Fruit fly (Drosophila melanogaster): ENCODE measurements around the gene CG42367.
A peak's percentile ranks its signal among the peaks of the same experiment; 100 is the strongest.

The CG42367 gene

dm6 chr2L:9897296-9897695, 33.1 kb upstream of the CG42367 start, which contains the start of gene RpS2 (continued):
- peak; percentile 59 for TF ChIP-seq Sry-β (GFP tag; optimal IDR thresholded peaks at IDR 0.05)
- 0 out of 2 replicates have a peak, but pooled peaks have one; percentile 15 for TF ChIP-seq CG6689 (GFP tag; IDR thresholded peaks at IDR 0.05)
- no peak for TF ChIP-seq dimm (GFP tag; IDR thresholded peaks at IDR 0.05)
- TF ChIP-seq Side (GFP tag; optimal IDR thresholded peaks at IDR 0.05), result no peak
- TF ChIP-seq ems (GFP tag; optimal IDR thresholded peaks at IDR 0.05), result no peak
- peak; percentile 16 for TF ChIP-seq NfI (GFP tag; optimal IDR thresholded peaks at IDR 0.05)
- no peak for TF ChIP-seq CG15073 (GFP tag; optimal IDR thresholded peaks at IDR 0.05)
- no peak for TF ChIP-seq Nf-YA (GFP tag; IDR thresholded peaks at IDR 0.05)
- TF ChIP-seq grn (GFP tag; optimal IDR thresholded peaks at IDR 0.05), result peak; percentile 37
- peak; percentile 26 for TF ChIP-seq sug (tag; optimal IDR thresholded peaks at IDR 0.05)
- no peak for TF ChIP-seq ro (GFP tag; IDR thresholded peaks at IDR 0.05)
- peak; percentile 99 for TF ChIP-seq MESR4 (GFP tag; optimal IDR thresholded peaks at IDR 0.05)
- TF ChIP-seq unpg (GFP tag; optimal IDR thresholded peaks at IDR 0.05), result peak; percentile 51
- TF ChIP-seq CG16863 (GFP tag; optimal IDR thresholded peaks at IDR 0.05), result peak; percentile 21
- TF ChIP-seq Xbp1 (GFP tag; optimal IDR thresholded peaks at IDR 0.05), result peak; percentile 38
- peak; percentile 99 for TF ChIP-seq CG13287 (GFP tag; IDR thresholded peaks at IDR 0.05; ENCODE audit: partially characterized antibody)
- no peak; the same call in 1 of the 2 replicates for TF ChIP-seq rib (GFP tag; IDR thresholded peaks at IDR 0.05)
- TF ChIP-seq CG31441 (GFP tag; IDR thresholded peaks at IDR 0.05), result peak; percentile 43; the same call in 1 of the 2 replicates
- no peak for TF ChIP-seq da (GFP tag; optimal IDR thresholded peaks at IDR 0.05)
- TF ChIP-seq stwl (tag; optimal IDR thresholded peaks at IDR 0.05), result peak; percentile 66
- TF ChIP-seq CG5180 (GFP tag; optimal IDR thresholded peaks at IDR 0.05), result no peak
- TF ChIP-seq CG8290 (GFP tag; optimal IDR thresholded peaks at IDR 0.05), result peak; percentile 51
- peak in 1 of 2 experiments; percentile 88 for TF ChIP-seq CG8290 (tag; optimal IDR thresholded peaks at IDR 0.05)
- peak; percentile 67 for TF ChIP-seq Rfx (GFP tag; IDR thresholded peaks at IDR 0.05)
- TF ChIP-seq slp2 (GFP tag; optimal IDR thresholded peaks at IDR 0.05), result no peak
- TF ChIP-seq CG1792 (GFP tag; optimal IDR thresholded peaks at IDR 0.05), result no peak
- peak; percentile 42 for TF ChIP-seq Max (GFP tag; optimal IDR thresholded peaks at IDR 0.05)
- no peak for TF ChIP-seq gcm2 (GFP tag; optimal IDR thresholded peaks at IDR 0.05)
- peak; percentile 34 for TF ChIP-seq CG9797 (GFP tag; optimal IDR thresholded peaks at IDR 0.05)
- peak in 1 of 2 experiments; percentile 32 for TF ChIP-seq insv (GFP tag; optimal IDR thresholded peaks at IDR 0.05)
- TF ChIP-seq YL-1 (GFP tag; optimal IDR thresholded peaks at IDR 0.05), result peak; percentile 92
- no peak for TF ChIP-seq dysf (GFP tag; IDR thresholded peaks at IDR 0.05)
- TF ChIP-seq chm (GFP tag; IDR thresholded peaks at IDR 0.05), result peak; percentile 87
- no peak for TF ChIP-seq CG2712 (tag; optimal IDR thresholded peaks at IDR 0.05)
- TF ChIP-seq Bgb (GFP tag; IDR thresholded peaks at IDR 0.05; ENCODE audit: partially characterized antibody), result peak; percentile 100
- no peak for TF ChIP-seq Spps (tag; optimal IDR thresholded peaks at IDR 0.05)
- no peak for TF ChIP-seq eyg (GFP tag; optimal IDR thresholded peaks at IDR 0.05)
- TF ChIP-seq nmo (GFP tag; optimal IDR thresholded peaks at IDR 0.05), result peak; percentile 55
- TF ChIP-seq CG17361 (GFP tag; IDR thresholded peaks at IDR 0.05), result peak; percentile 25; the same call in 1 of the 3 replicates
- no peak for TF ChIP-seq fu2 (GFP tag; optimal IDR thresholded peaks at IDR 0.05)
- TF ChIP-seq danr (GFP tag; IDR thresholded peaks at IDR 0.05), result no peak
- TF ChIP-seq CG11093 (GFP tag; IDR thresholded peaks at IDR 0.05), result no peak
- TF ChIP-seq MBD-R2 (GFP tag; IDR thresholded peaks at IDR 0.05), result peak; percentile 59
- peak; percentile 5 for TF ChIP-seq Dad (GFP tag; optimal IDR thresholded peaks at IDR 0.05)
- TF ChIP-seq CG32767 (GFP tag; IDR thresholded peaks at IDR 0.05), result no peak
- TF ChIP-seq ATbp (GFP tag; optimal IDR thresholded peaks at IDR 0.05), result peak; percentile 31
- no peak for TF ChIP-seq Mad (GFP tag; optimal IDR thresholded peaks at IDR 0.05)
- no peak for TF ChIP-seq CG10462 (GFP tag; optimal IDR thresholded peaks at IDR 0.05)
- TF ChIP-seq CG15011 (GFP tag; optimal IDR thresholded peaks at IDR 0.05), result no peak
- no peak for TF ChIP-seq tll (GFP tag; optimal IDR thresholded peaks at IDR 0.05)
- no peak for TF ChIP-seq ewg (GFP tag; optimal IDR thresholded peaks at IDR 0.05)
- TF ChIP-seq CG4328 (GFP tag; optimal IDR thresholded peaks at IDR 0.05), result peak; percentile 3

Measured in whole organism, embryonic.